Worm (Caenorhabditis elegans) whole organism, mixed stage, embryonic: ENCODE results near the gene C18B10.6.

Source experiments
- blmp-1 ChIP-seq: fragments of 150-350 bp; optimal IDR thresholded peaks from 2 replicates; lab custom pipeline; 2014; ENCODE audit warnings: missing biosample characterization, missing genetic modification characterization
- elt-1 ChIP-seq: sonication (generic microtip); optimal IDR thresholded peaks from 2 replicates; lab custom pipeline; 2017; ENCODE audit warnings: missing genetic modification characterization, mild to moderate bottlenecking, missing compliant biosample characterization, antibody characterized with exemption, moderate library complexity, borderline replicate concordance; ENCODE audit not compliant: insufficient read depth
- lsy-2 ChIP-seq: fragments of 150-350 bp; optimal IDR thresholded peaks from 2 replicates; lab custom pipeline; 2014; ENCODE audit warnings: missing biosample characterization, missing genetic modification characterization
- mab-5 ChIP-seq: fragments of 150-350 bp; optimal IDR thresholded peaks from 2 replicates; lab custom pipeline; 2014; ENCODE audit warnings: missing biosample characterization, missing genetic modification characterization
- nhr-12 ChIP-seq: fragments of 150-350 bp; optimal IDR thresholded peaks from 2 replicates; lab custom pipeline; 2014; ENCODE audit warnings: missing biosample characterization, missing genetic modification characterization
- snpc-4 ChIP-seq: fragments of 150-350 bp; optimal IDR thresholded peaks from 2 replicates; lab custom pipeline; 2014; ENCODE audit warnings: missing biosample characterization, missing genetic modification characterization

ce11 chrV:7451421-7451820, 29.4 kb downstream of the C18B10.6 start, which contains the start of gene try-11:
- TF ChIP-seq lsy-2 (tag; lab: Kevin White, UChicago) (no peak), snpc-4 (tag; lab: Kevin White, UChicago) (no peak), mab-5 (tag; lab: Kevin White, UChicago) (no peak), elt-1 (tag; lab: Kevin White, UChicago) (no peak), nhr-12 (no peak), blmp-1 (tag; lab: Kevin White, UChicago) (no peak)
